Fruit fly (Drosophila melanogaster) whole organism, embryonic: Measurements from ENCODE around the gene D1.

ENCODE experiments used
- CG10959 ChIP-seq: fragments of 200-800 bp; sonication (Bioruptor generic); IDR thresholded peaks from 2 replicates; pipeline ENCODE4 v1.3.6; 2022; ENCODE audit warnings: missing biosample characterization, missing genetic modification characterization
- CG18011 ChIP-seq: fragments of 200-800 bp; sonication (Bioruptor generic); optimal IDR thresholded peaks from 2 replicates; lab custom pipeline; 2017; ENCODE audit warnings: missing biosample characterization, missing genetic modification characterization, mild to moderate bottlenecking, moderate library complexity, missing genotype
- CG30431 ChIP-seq: fragments of 200-800 bp; sonication (Bioruptor generic); optimal IDR thresholded peaks from 2 replicates; lab custom pipeline; 2017; ENCODE audit warnings: missing biosample characterization, missing genetic modification characterization
- CG33213 ChIP-seq: fragments of 200-800 bp; sonication (Bioruptor generic); optimal IDR thresholded peaks from 3 replicates; lab custom pipeline; 2016; ENCODE audit warnings: missing biosample characterization, missing genetic modification characterization
- Opbp ChIP-seq: fragments of 200-800 bp; sonication (Bioruptor generic); IDR thresholded peaks from 3 replicates; pipeline ENCODE4 v1.3.6; 2022; ENCODE audit warnings: missing biosample characterization, missing genetic modification characterization; ENCODE audit not compliant: partially characterized antibody
- gem ChIP-seq: fragments of 200-800 bp; sonication (Bioruptor generic); optimal IDR thresholded peaks from 2 replicates; lab custom pipeline; 2019; ENCODE audit warnings: missing biosample characterization, mild to moderate bottlenecking, missing genetic modification characterization, moderate library complexity
- jing ChIP-seq: fragments of 200-800 bp; sonication (Bioruptor generic); optimal IDR thresholded peaks from 2 replicates; lab custom pipeline; 2018; ENCODE audit warnings: missing biosample characterization, mild to moderate bottlenecking, missing genetic modification characterization
- twi ChIP-seq: fragments of 200-800 bp; optimal IDR thresholded peaks from 2 replicates; lab custom pipeline; 2019; ENCODE audit warnings: missing biosample characterization, mild to moderate bottlenecking, missing genetic modification characterization, moderate library complexity

- TF ChIP-seq twi (tag; lab: Kevin White, UChicago), result no peak
- TF ChIP-seq CG33213, result no peak
- TF ChIP-seq CG10959 (GFP tag; lab: Robert Waterston, UW), result no peak
- TF ChIP-seq jing (GFP tag; lab: Kevin White, UChicago), result no peak
- TF ChIP-seq CG30431 (GFP tag; lab: Kevin White, UChicago), result no peak
- TF ChIP-seq gem (tag; lab: Kevin White, UChicago), result no peak
- no peak for TF ChIP-seq CG18011 (GFP tag; lab: Kevin White, UChicago)
- no peak for TF ChIP-seq Opbp (GFP tag; lab: Robert Waterston, UW)
Measured at dm6 chr3R:9232346-9232745, 8.1 kb downstream of the D1 start.
